Worm (Caenorhabditis elegans): Measurements from ENCODE around the gene spdl-1.
A peak's percentile ranks its signal among the peaks of the same experiment; 100 is the strongest.

Gene spdl-1

DNA sequence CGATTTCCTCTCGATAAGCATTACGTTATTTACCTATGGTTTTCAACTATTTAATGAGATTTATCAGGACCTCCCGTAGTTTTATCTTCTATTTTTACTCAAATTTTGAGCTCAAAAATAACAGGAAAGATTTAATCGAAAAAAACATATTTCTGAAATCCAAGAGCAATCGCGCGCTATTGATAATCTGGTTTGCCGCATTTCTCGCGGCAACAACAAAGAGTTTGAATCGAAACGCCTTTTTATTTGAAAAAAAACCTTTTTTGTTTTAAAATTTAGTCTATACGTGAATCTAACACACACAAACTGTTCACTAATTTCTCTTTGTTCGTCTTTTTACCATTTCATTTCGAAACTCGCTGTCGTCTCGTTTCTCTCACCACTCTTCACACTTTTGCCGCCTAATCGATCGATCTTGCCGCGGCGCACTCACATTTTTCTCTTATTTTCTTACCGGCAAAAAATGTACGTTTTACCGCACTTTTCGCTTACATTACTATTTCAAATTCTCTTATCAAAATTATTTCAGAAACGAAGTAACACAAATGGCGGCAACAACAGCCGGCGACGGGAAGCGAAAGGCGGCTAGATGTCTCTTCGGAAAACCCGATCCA lies 34.9 kb downstream of the spdl-1 start, which contains the start of gene cki-2:
TSS of gene cki-2 (plus strand) at position 337 of the 614 bp plus-strand sequence.
- TF ChIP-seq C16A3.4 (tag; optimal IDR thresholded peaks at IDR 0.05) = no peak
- TF ChIP-seq jun-1 (tag; optimal IDR thresholded peaks at IDR 0.05) = no peak
- TF ChIP-seq nhr-237 (tag; optimal IDR thresholded peaks at IDR 0.05) = no peak
- TF ChIP-seq elt-2 (tag; optimal IDR thresholded peaks at IDR 0.05) = peak; percentile 5
- no peak for TF ChIP-seq lin-39 (tag; optimal IDR thresholded peaks at IDR 0.05)
- TF ChIP-seq egl-13 (tag; optimal IDR thresholded peaks at IDR 0.05) = no peak
- TF ChIP-seq grh-1 (GFP tag; IDR thresholded peaks at IDR 0.05) = no peak
- peak; percentile 1 for TF ChIP-seq nhr-20 (tag; optimal IDR thresholded peaks at IDR 0.05)
- no peak for TF ChIP-seq sptf-1 (tag; optimal IDR thresholded peaks at IDR 0.05)
- TF ChIP-seq nhr-84 (tag; optimal IDR thresholded peaks at IDR 0.05) = no peak
- TF ChIP-seq nhr-47 (tag; optimal IDR thresholded peaks at IDR 0.05) = no peak
- no peak for TF ChIP-seq tlp-1 (tag; optimal IDR thresholded peaks at IDR 0.05)
- TF ChIP-seq lir-3 (tag; optimal IDR thresholded peaks at IDR 0.05; ENCODE audit: poor library complexity) = no peak
- TF ChIP-seq nhr-90 (tag; optimal IDR thresholded peaks at IDR 0.05; ENCODE audit: poor library complexity) = no peak
- no peak for TF ChIP-seq Y116A8C.19 (tag; optimal IDR thresholded peaks at IDR 0.05; ENCODE audit: borderline replicate concordance)
- TF ChIP-seq nhr-77 (tag; optimal IDR thresholded peaks at IDR 0.05) = no peak
- no peak for TF ChIP-seq nhr-71 (tag; optimal IDR thresholded peaks at IDR 0.05)
- no peak for TF ChIP-seq unc-130 (tag; optimal IDR thresholded peaks at IDR 0.05)
- TF ChIP-seq mef-2 (tag; optimal IDR thresholded peaks at IDR 0.05) = no peak
- TF ChIP-seq vab-15 (tag; optimal IDR thresholded peaks at IDR 0.05) = no peak
- peak; percentile 14 for TF ChIP-seq snu-23 (GFP tag; optimal IDR thresholded peaks at IDR 0.05)
- no peak for TF ChIP-seq nhr-11 (tag; optimal IDR thresholded peaks at IDR 0.05)
- TF ChIP-seq lin-14 (GFP tag; optimal IDR thresholded peaks at IDR 0.05) = peak; percentile 25
- TF ChIP-seq irx-1 (tag; optimal IDR thresholded peaks at IDR 0.05) = no peak
- peak; percentile 21 to 64 for TF ChIP-seq efl-1 (optimal IDR thresholded peaks at IDR 0.05)
- TF ChIP-seq efl-1 (GFP tag; optimal IDR thresholded peaks at IDR 0.05 in 1 of 2) = peak; percentile 72 to 93
- no peak for TF ChIP-seq nhr-12 (tag; optimal IDR thresholded peaks at IDR 0.05)
- no peak for TF ChIP-seq unc-62 (GFP tag; optimal IDR thresholded peaks at IDR 0.05)
- no peak for TF ChIP-seq ceh-8 (GFP tag; optimal IDR thresholded peaks at IDR 0.05)
- no peak for TF ChIP-seq ces-1 (GFP tag; optimal IDR thresholded peaks at IDR 0.05)
- peak in 1 of 2 experiments; percentile 49 for TF ChIP-seq lsy-2 (tag; optimal IDR thresholded peaks at IDR 0.05)
- TF ChIP-seq lin-35 (GFP tag; optimal IDR thresholded peaks at IDR 0.05) = peak; percentile 63 to 73
- no peak for TF ChIP-seq C04F5.9 (tag; optimal IDR thresholded peaks at IDR 0.05)
- no peak for TF ChIP-seq sox-4 (tag; optimal IDR thresholded peaks at IDR 0.05)
- TF ChIP-seq blmp-1 (tag; optimal IDR thresholded peaks at IDR 0.05) = peak; percentile 41
- TF ChIP-seq ztf-11 (tag; optimal IDR thresholded peaks at IDR 0.05) = no peak
- no peak for TF ChIP-seq zag-1 (tag; optimal IDR thresholded peaks at IDR 0.05)
- TF ChIP-seq unc-86 (tag; optimal IDR thresholded peaks at IDR 0.05) = no peak
- TF ChIP-seq mdl-1 (tag; optimal IDR thresholded peaks at IDR 0.05) = no peak
- TF ChIP-seq F16B12.6 (tag; optimal IDR thresholded peaks at IDR 0.05) = no peak
- TF ChIP-seq xbp-1 (tag; optimal IDR thresholded peaks at IDR 0.05) = no peak
- TF ChIP-seq pqm-1 (tag; optimal IDR thresholded peaks at IDR 0.05) = no peak
- TF ChIP-seq dsc-1 (tag; optimal IDR thresholded peaks at IDR 0.05) = no peak
- TF ChIP-seq mep-1 (tag; optimal IDR thresholded peaks at IDR 0.05) = no peak
- peak; percentile 23 to 84 (median 62) for TF ChIP-seq dpl-1 (GFP tag; optimal IDR thresholded peaks at IDR 0.05)
- no peak for TF ChIP-seq skn-1 (tag; optimal IDR thresholded peaks at IDR 0.05)
- TF ChIP-seq alr-1 (tag; optimal IDR thresholded peaks at IDR 0.05; ENCODE audit: borderline replicate concordance) = no peak
- TF ChIP-seq pax-3 (tag; optimal IDR thresholded peaks at IDR 0.05) = no peak

All from whole organism, L1 larva.